Worm (Caenorhabditis elegans) whole organism, L3 larva: Measurements from ENCODE around the gene srx-111.
"Not testable (repeated sequence)": the region's sequence is repeated elsewhere in the genome, so short reads cannot be mapped to it uniquely, and the experiment has no call there.

Experiments used
- ZK546.5 ChIP-seq: sonication (generic microtip); optimal IDR thresholded peaks from 2 replicates; lab custom pipeline; 2017; ENCODE audit warnings: missing biosample characterization, missing genetic modification characterization
- ama-1 ChIP-seq: fragments of 150-350 bp; optimal IDR thresholded peaks from 2 replicates; lab custom pipeline; 2018
- ceh-16 ChIP-seq: sonication (generic microtip); optimal IDR thresholded peaks from 2 replicates; lab custom pipeline; 2017; ENCODE audit warnings: missing biosample characterization, missing genetic modification characterization
- ceh-28 ChIP-seq: fragments of 150-350 bp; optimal IDR thresholded peaks from 2 replicates; lab custom pipeline; 2014; ENCODE audit warnings: missing biosample characterization, missing genetic modification reagents, missing genetic modification characterization
- ceh-82 ChIP-seq: fragments of 150-350 bp; optimal IDR thresholded peaks from 2 replicates; lab custom pipeline; 2014; ENCODE audit warnings: missing biosample characterization, missing genetic modification characterization
- egl-27 ChIP-seq: sonication (generic microtip); optimal IDR thresholded peaks from 4 replicates; lab custom pipeline; 2017; ENCODE audit warnings: missing biosample characterization, missing genetic modification reagents, missing genetic modification characterization
- egl-5 ChIP-seq: fragments of 150-350 bp; optimal IDR thresholded peaks from 2 replicates; lab custom pipeline; 2017; ENCODE audit warnings: missing biosample characterization, missing genetic modification reagents, missing genetic modification characterization, inconsistent platforms
- elt-1 ChIP-seq: fragments of 150-350 bp; optimal IDR thresholded peaks from 2 replicates; lab custom pipeline; 2014; ENCODE audit warnings: missing biosample characterization, missing genetic modification characterization
- elt-2 ChIP-seq: sonication (generic microtip); optimal IDR thresholded peaks from 2 replicates; lab custom pipeline; 2016; ENCODE audit warnings: missing genetic modification reagents, mild to moderate bottlenecking, missing genetic modification characterization, missing compliant biosample characterization
- elt-3 ChIP-seq, 3 experiments: fragments of 150-350 bp in 1 of 3; sonication (generic microtip) in 2 of 3; optimal IDR thresholded peaks; 2 replicates in 2 of 3; 4 replicates in 1 of 3; lab custom pipeline; 2014 to 2017; ENCODE audit warnings: missing biosample characterization in 3 of 3, missing genetic modification characterization in 3 of 3
- eor-1 ChIP-seq, 2 experiments: fragments of 150-350 bp; optimal IDR thresholded peaks; 2 replicates each; lab custom pipeline; 2014 to 2018; ENCODE audit warnings: missing biosample characterization in 2 of 2, missing genetic modification characterization in 2 of 2
- fkh-10 ChIP-seq: sonication (generic microtip); optimal IDR thresholded peaks from 2 replicates; lab custom pipeline; 2017; ENCODE audit warnings: missing biosample characterization, missing genetic modification reagents, missing genetic modification characterization
- fkh-2 ChIP-seq: fragments of 150-350 bp; optimal IDR thresholded peaks from 2 replicates; lab custom pipeline; 2014; ENCODE audit warnings: missing biosample characterization, missing genetic modification reagents, missing genetic modification characterization
- fos-1 ChIP-seq: fragments of 150-350 bp; optimal IDR thresholded peaks from 2 replicates; lab custom pipeline; 2014; ENCODE audit warnings: missing biosample characterization, missing genetic modification characterization
- jun-1 ChIP-seq: fragments of 150-350 bp; optimal IDR thresholded peaks from 2 replicates; lab custom pipeline; 2014; ENCODE audit warnings: missing biosample characterization, missing genetic modification reagents, missing genetic modification characterization
- lin-39 ChIP-seq: fragments of 150-350 bp; optimal IDR thresholded peaks from 2 replicates; lab custom pipeline; 2018; ENCODE audit warnings: missing biosample characterization, missing genetic modification reagents, missing genetic modification characterization
- lsy-12 ChIP-seq: sonication (generic microtip); optimal IDR thresholded peaks from 2 replicates; lab custom pipeline; 2016; ENCODE audit warnings: mild to moderate bottlenecking, missing genetic modification characterization, missing compliant biosample characterization
- mdl-1 ChIP-seq: fragments of 150-350 bp; optimal IDR thresholded peaks from 2 replicates; lab custom pipeline; 2014; ENCODE audit warnings: missing biosample characterization, missing genetic modification characterization
- mml-1 ChIP-seq: fragments of 150-350 bp; sonication (generic microtip); optimal IDR thresholded peaks from 3 replicates; lab custom pipeline; 2014; ENCODE audit warnings: missing biosample characterization, missing genetic modification characterization
- nfya-1 ChIP-seq: sonication (generic microtip); optimal IDR thresholded peaks from 2 replicates; lab custom pipeline; 2017; ENCODE audit warnings: missing genetic modification characterization, mild to moderate bottlenecking, missing compliant biosample characterization, antibody characterized with exemption, moderate library complexity; ENCODE audit not compliant: insufficient read depth
- nhr-11 ChIP-seq: fragments of 150-350 bp; optimal IDR thresholded peaks from 2 replicates; lab custom pipeline; 2014; ENCODE audit warnings: missing biosample characterization, missing genetic modification characterization
- nhr-12 ChIP-seq: fragments of 150-350 bp; optimal IDR thresholded peaks from 2 replicates; lab custom pipeline; 2014; ENCODE audit warnings: missing biosample characterization, missing genetic modification characterization
- nhr-23 ChIP-seq: fragments of 150-350 bp; optimal IDR thresholded peaks from 2 replicates; lab custom pipeline; 2014; ENCODE audit warnings: missing biosample characterization, missing genetic modification reagents, missing genetic modification characterization
- nhr-237 ChIP-seq: fragments of 150-350 bp; optimal IDR thresholded peaks from 2 replicates; lab custom pipeline; 2014; ENCODE audit warnings: missing biosample characterization, missing genetic modification characterization
- nhr-25 ChIP-seq: sonication (generic microtip); optimal IDR thresholded peaks from 2 replicates; lab custom pipeline; 2017; ENCODE audit warnings: missing biosample characterization, missing genetic modification characterization
- nhr-67 ChIP-seq: fragments of 150-350 bp; optimal IDR thresholded peaks from 2 replicates; lab custom pipeline; 2014; ENCODE audit warnings: missing biosample characterization, missing genetic modification characterization
- nhr-77 ChIP-seq: fragments of 150-350 bp; optimal IDR thresholded peaks from 2 replicates; lab custom pipeline; 2014; ENCODE audit warnings: missing biosample characterization, missing genetic modification characterization
- pha-4 ChIP-seq: fragments of 150-350 bp; optimal IDR thresholded peaks from 2 replicates; lab custom pipeline; 2014; ENCODE audit warnings: missing biosample characterization, missing genetic modification reagents, missing genetic modification characterization
- skn-1 ChIP-seq: fragments of 150-350 bp; optimal IDR thresholded peaks from 2 replicates; lab custom pipeline; 2014; ENCODE audit warnings: missing biosample characterization, missing genetic modification characterization
- snpc-4 ChIP-seq: fragments of 150-350 bp; optimal IDR thresholded peaks from 2 replicates; lab custom pipeline; 2014; ENCODE audit warnings: missing biosample characterization, missing genetic modification characterization
- unc-39 ChIP-seq: sonication (generic microtip); optimal IDR thresholded peaks from 4 replicates; lab custom pipeline; 2017; ENCODE audit warnings: missing biosample characterization, missing genetic modification characterization
- zag-1 ChIP-seq: fragments of 150-350 bp; optimal IDR thresholded peaks from 2 replicates; lab custom pipeline; 2014; ENCODE audit warnings: missing biosample characterization, missing genetic modification characterization
- ztf-11 ChIP-seq: fragments of 150-350 bp; optimal IDR thresholded peaks from 2 replicates; lab custom pipeline; 2014; ENCODE audit warnings: missing biosample characterization, missing genetic modification characterization
- ztf-4 ChIP-seq: fragments of 150-350 bp; optimal IDR thresholded peaks from 2 replicates; lab custom pipeline; 2014; ENCODE audit warnings: missing biosample characterization, missing genetic modification characterization

Gene srx-111

DNA sequence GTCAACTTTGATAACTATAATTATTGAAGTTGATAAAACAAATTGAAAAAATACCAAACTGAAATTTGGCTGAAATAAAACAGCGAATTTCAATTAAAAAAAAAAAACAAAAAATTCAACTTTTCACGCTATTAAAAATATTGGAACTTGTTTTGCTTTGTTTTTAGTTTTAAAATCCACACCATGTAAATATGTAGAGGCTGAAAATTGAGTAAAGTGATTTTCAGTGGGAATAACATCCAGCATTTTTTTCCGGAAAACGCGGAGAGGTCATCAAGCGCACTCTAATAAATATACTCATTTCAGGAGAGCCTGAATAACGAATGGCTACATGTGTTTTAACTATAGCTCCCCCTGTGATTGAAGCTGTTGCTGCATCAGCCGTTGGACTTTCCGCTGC lies 4.0 kb upstream of the srx-111 start, which contains the start of gene rcd-1:
TSS of gene rcd-1 (plus strand) at position 301 of the 400 bp plus-strand sequence.
- TF ChIP-seq nhr-11, result no peak
- TF ChIP-seq egl-27, result no peak
- no peak for TF ChIP-seq nhr-77

DNA sequence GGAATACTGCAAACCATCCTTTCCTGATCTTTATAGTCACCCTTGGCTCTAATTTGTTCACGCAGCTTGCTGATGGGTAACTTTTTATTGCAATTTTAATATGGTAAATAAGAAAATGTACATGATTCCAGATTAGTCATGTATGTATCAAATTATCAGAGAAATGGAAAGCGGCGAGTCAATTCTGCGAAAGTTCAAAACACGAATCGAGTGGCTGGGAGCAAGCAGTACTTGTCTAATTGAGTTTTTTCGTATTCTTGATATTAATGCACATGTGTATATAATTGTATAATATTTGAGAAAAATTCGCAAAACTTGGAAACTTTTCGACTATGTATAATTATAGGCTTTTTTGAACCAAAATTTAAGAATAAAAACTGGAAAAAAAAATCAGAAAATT lies 1.4 kb downstream of the srx-111 start, which contains the start of gene T24E12.12:
TSS of gene T24E12.12 (plus strand) at position 281 of the 400 bp plus-strand sequence.
- TF ChIP-seq elt-1, result no peak
- TF ChIP-seq fkh-10 (GFP tag; lab: Kevin White, UChicago), result no peak
- TF ChIP-seq ama-1 (lab: Kevin White, UChicago), result no peak
- no peak for TF ChIP-seq nhr-11
- TF ChIP-seq elt-3 (tag; optimal IDR thresholded peaks at IDR 0.05; lab: Kevin White, UChicago), result no peak
- no peak for TF ChIP-seq lsy-12 (tag; lab: Kevin White, UChicago)
- TF ChIP-seq pha-4 (tag; lab: Kevin White, UChicago), result no peak

DNA sequence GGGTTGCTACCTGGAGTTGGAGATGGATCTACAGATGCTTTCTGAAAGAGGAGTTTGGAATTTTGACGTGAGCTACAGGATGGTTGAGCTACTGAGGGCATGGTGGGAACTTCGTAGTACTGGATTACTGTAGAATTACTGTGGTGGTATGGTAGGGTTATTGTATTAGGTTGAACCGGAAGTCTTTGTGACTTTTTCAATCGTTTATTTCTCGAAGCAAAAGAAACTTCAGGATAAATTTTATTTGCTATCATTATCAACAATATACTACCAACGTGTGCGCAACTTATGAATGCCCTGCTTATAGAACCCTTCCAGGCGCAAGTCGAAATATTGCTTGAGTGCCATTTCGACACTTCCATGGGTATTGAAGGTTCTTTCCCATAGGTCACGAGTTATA lies 4.0 kb downstream of the srx-111 start, which contains the start of gene T24E12.6:
TSS of gene T24E12.6 (minus strand) at position 101 of the 400 bp plus-strand sequence.
- not testable (repeated sequence) for TF ChIP-seq zag-1; ceh-82 (tag; lab: Kevin White, UChicago); unc-39 (tag; lab: Kevin White, UChicago)

DNA sequence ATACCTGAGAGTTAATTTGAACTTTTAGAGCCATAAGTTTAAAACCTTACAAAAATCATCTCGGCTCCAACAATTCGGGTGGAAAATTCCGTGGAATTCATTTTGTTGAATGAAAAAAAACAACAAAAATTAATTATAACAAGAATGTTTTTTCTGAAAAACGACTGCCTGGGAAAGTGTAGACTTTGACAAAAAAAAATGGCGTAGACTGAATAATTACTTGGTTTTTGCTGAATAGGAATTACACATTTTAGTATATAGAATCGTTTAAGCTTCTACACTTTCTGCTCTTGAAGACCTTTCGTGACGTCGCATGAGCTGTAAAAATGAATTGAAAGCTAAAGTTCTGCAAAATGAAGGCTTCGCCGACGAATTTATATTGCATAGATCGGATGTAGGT lies 6.9 kb downstream of the srx-111 start, which contains the start of gene srx-112:
TSS of gene srx-112 (minus strand) at position 101 of the 400 bp plus-strand sequence.
- TF ChIP-seq ceh-28 (no peak), nhr-67 (tag; lab: Kevin White, UChicago) (no peak), nhr-23 (tag; lab: Kevin White, UChicago) (no peak), ztf-4 (tag; lab: Kevin White, UChicago) (no peak), snpc-4 (tag; lab: Kevin White, UChicago) (no peak), egl-5 (tag; lab: Kevin White, UChicago) (no peak), nhr-25 (tag; lab: Kevin White, UChicago) (no peak), ceh-82 (tag; lab: Kevin White, UChicago) (no peak), lsy-12 (tag; lab: Kevin White, UChicago) (no peak), skn-1 (tag; lab: Kevin White, UChicago) (no peak), mdl-1 (tag; lab: Kevin White, UChicago) (no peak), nfya-1 (tag; lab: Kevin White, UChicago) (no peak), ztf-11 (tag; lab: Kevin White, UChicago) (no peak)
- TF ChIP-seq, all 47 proteins: peak for 0

- TF ChIP-seq mml-1 (tag; lab: Kevin White, UChicago), result no peak
These were observed 14.0 kb downstream of the srx-111 start for ce11 chrII:3771640-3772039.

DNA sequence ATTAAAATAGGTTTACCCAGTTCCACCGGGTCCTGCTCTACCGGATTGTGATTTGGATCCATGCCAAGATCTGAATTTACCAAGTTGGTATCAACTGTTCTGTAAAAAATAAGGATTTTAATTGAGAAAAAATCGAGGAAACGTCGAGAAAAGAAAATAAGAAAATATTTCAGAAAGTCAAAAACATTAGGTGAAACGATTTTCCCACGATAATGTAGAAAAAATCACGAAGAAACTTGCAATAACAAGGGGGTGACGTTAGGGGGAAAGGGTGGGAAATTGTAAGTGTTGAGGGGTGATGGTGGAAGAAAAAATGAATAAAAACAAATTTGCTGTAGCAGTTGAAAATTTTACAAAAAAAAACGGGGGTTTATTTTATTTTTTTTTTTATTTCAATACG lies 15.5 kb downstream of the srx-111 start, which contains the start of gene T24E12.10:
TSS of gene T24E12.10 (minus strand) at position 101 of the 400 bp plus-strand sequence.
- TF ChIP-seq nhr-11 (no peak), nhr-25 (tag; lab: Kevin White, UChicago) (no peak), fkh-2 (tag; lab: Kevin White, UChicago) (no peak), jun-1 (tag; lab: Kevin White, UChicago) (no peak)

DNA sequence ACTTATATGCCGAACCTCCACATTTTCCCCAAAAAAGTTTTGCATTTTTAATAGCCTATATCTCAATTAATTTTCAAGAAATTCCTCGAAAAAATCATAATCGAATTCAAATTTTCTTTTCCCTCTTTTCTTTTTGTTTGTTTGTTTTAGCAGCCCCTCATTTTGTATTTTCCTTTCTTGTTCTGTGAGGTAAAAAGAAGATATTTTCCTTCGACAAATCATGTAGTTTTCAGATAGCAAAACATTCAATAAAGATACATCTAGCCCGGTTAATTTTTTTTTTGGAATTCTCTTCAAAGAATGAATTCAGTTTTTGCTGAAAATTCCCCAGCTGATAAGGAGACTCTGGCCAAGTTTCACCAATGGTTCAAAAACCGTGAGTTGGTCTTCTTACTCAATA lies 18.1 kb downstream of the srx-111 start, which contains the start of gene T24E12.3:
TSS of gene T24E12.3 (plus strand) at position 301 of the 400 bp plus-strand sequence.
- TF ChIP-seq mml-1 (tag; lab: Kevin White, UChicago) (no peak), nhr-12 (no peak), eor-1 (tag; optimal IDR thresholded peaks at IDR 0.05; lab: Kevin White, UChicago) (no peak), lin-39 (no peak)

- no peak for TF ChIP-seq elt-2 (tag; lab: Kevin White, UChicago)
- no peak for TF ChIP-seq egl-27
- no peak for TF ChIP-seq fos-1
- TF ChIP-seq ceh-16 (tag; lab: Kevin White, UChicago), result no peak
- TF ChIP-seq nhr-25 (tag; lab: Kevin White, UChicago), result no peak
- no peak for TF ChIP-seq nhr-237 (tag; lab: Kevin White, UChicago)
- no peak for TF ChIP-seq unc-39 (tag; lab: Kevin White, UChicago)
- TF ChIP-seq ZK546.5 (tag; lab: Kevin White, UChicago), result no peak
- TF ChIP-seq, all 47 proteins: peak for 0
These were observed 20.2 kb downstream of the srx-111 start for ce11 chrII:3777802-3778201.
